Fruit fly (Drosophila melanogaster) whole organism, pupa: ENCODE results near the gene Or65a.
A peak's percentile ranks its signal among the peaks of the same experiment; 100 is the strongest.

ENCODE experiments used
- CG10348 ChIP-seq: fragments of 200-800 bp; sonication (Bioruptor generic); IDR thresholded peaks from 2 replicates; pipeline ENCODE4 v1.3.6; 2022; ENCODE audit warnings: missing biosample characterization, missing genetic modification characterization
- CG12605 ChIP-seq: fragments of 200-800 bp; sonication (Bioruptor generic); IDR thresholded peaks from 2 replicates; pipeline ENCODE4 v1.3.6; 2022; ENCODE audit warnings: missing biosample characterization, missing genetic modification characterization
- CG15710 ChIP-seq: fragments of 200-800 bp; sonication (Bioruptor generic); optimal IDR thresholded peaks from 2 replicates; lab custom pipeline; 2018; ENCODE audit warnings: missing biosample characterization, mild to moderate bottlenecking, missing genetic modification characterization, moderate library complexity
- CG9948 ChIP-seq: fragments of 200-800 bp; sonication (Bioruptor generic); optimal IDR thresholded peaks from 2 replicates; lab custom pipeline; 2018; ENCODE audit warnings: missing biosample characterization, mild to moderate bottlenecking, missing genetic modification characterization, moderate library complexity
- D1 ChIP-seq: fragments of 200-800 bp; sonication (Bioruptor generic); optimal IDR thresholded peaks from 2 replicates; lab custom pipeline; 2018; ENCODE audit warnings: missing biosample characterization, mild to moderate bottlenecking, missing genetic modification characterization, moderate library complexity
- Ets98B ChIP-seq: fragments of 200-800 bp; sonication (Bioruptor generic); IDR thresholded peaks from 2 replicates; pipeline ENCODE4 v1.3.6; 2022; ENCODE audit warnings: missing biosample characterization, missing genetic modification characterization
- Pif1A ChIP-seq: fragments of 200-800 bp; sonication (Bioruptor generic); optimal IDR thresholded peaks from 3 replicates; lab custom pipeline; 2016; ENCODE audit warnings: missing biosample characterization, missing genetic modification characterization
- Pif1B ChIP-seq: fragments of 200-800 bp; sonication (Bioruptor generic); optimal IDR thresholded peaks from 3 replicates; lab custom pipeline; 2016; ENCODE audit warnings: missing biosample characterization, missing genetic modification characterization

DNA sequence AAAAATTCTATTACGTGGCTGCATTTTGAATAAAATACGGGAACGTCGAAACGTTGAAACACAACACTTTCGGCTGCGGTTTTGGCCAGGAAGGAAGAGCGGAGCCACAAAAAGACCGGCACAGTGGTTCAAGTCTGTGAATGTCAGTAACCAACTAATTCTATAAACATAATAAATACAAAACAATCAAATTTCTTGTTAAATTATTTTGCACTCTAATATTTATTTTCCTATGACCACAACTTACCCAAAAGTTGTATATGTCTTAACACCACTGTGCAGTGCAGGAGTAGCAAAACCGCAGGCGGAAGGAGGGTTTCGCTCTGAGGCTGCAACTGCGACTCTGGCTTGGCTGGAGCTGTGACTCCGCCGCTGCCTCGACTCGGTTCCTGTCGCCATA lies 43.2 kb downstream of the Or65a start:
- TF ChIP-seq Pif1B (GFP tag; lab: Kevin White, UChicago) (peak; percentile 57), CG15710 (peak; percentile 80), CG10348 (GFP tag; lab: Robert Waterston, UW) (no peak), CG12605 (GFP tag; lab: Robert Waterston, UW) (peak; percentile 68), Pif1A (GFP tag; lab: Kevin White, UChicago) (peak; percentile 72), D1 (peak; percentile 49), CG9948 (tag; lab: Kevin White, UChicago) (peak; percentile 77), Ets98B (GFP tag; lab: Robert Waterston, UW) (peak; percentile 61)
